Worm (Caenorhabditis elegans): ENCODE measurements around the gene W07G4.7.

- TF ChIP-seq swsn-7 (tag; optimal IDR thresholded peaks at IDR 0.05), result no peak
- no peak for TF ChIP-seq nhr-77 (tag; optimal IDR thresholded peaks at IDR 0.05)
- TF ChIP-seq unc-62 (GFP tag; optimal IDR thresholded peaks at IDR 0.05), result no peak
- TF ChIP-seq pqm-1 (tag; optimal IDR thresholded peaks at IDR 0.05), result no peak
- TF ChIP-seq fos-1 (tag; optimal IDR thresholded peaks at IDR 0.05), result no peak
- TF ChIP-seq efl-1 (optimal IDR thresholded peaks at IDR 0.05), result no peak
- no peak for TF ChIP-seq efl-1 (GFP tag; optimal IDR thresholded peaks at IDR 0.05 in 1 of 2)
- TF ChIP-seq blmp-1 (tag; optimal IDR thresholded peaks at IDR 0.05), result no peak
Measured at ce11 chrV:13074148-13074547, 39.6 kb upstream of the W07G4.7 start.
